Worm (Caenorhabditis elegans) whole organism, L4 larva: Measurements from ENCODE around the gene Y37E11B.6.

Source experiments
- D1046.2 ChIP-seq: fragments of 200-800 bp; sonication (Bioruptor generic); IDR thresholded peaks from 2 replicates; pipeline ENCODE4 v1.3.6; 2022; ENCODE audit warnings: missing genetic modification characterization, missing compliant biosample characterization
- F10B5.3 ChIP-seq: sonication (generic microtip); optimal IDR thresholded peaks from 2 replicates; lab custom pipeline; 2016; ENCODE audit warnings: mild to moderate bottlenecking, missing genetic modification characterization, missing compliant biosample characterization
- ZK546.5 ChIP-seq, 2 experiments: sonication (generic microtip); optimal IDR thresholded peaks; 2 replicates each; lab custom pipeline; 2017; ENCODE audit warnings: missing biosample characterization in 2 of 2, missing genetic modification characterization in 2 of 2
- aha-1 ChIP-seq: fragments of 150-350 bp; peaks from one replicate; lab custom pipeline; 2014; ENCODE audit warnings: missing biosample characterization, missing genetic modification characterization
- ceh-28 ChIP-seq: fragments of 150-350 bp; optimal IDR thresholded peaks from 2 replicates; lab custom pipeline; 2014; ENCODE audit warnings: missing biosample characterization, missing genetic modification reagents, missing genetic modification characterization
- ceh-32 ChIP-seq: sonication (generic microtip); optimal IDR thresholded peaks from 2 replicates; lab custom pipeline; 2016; ENCODE audit warnings: mild to moderate bottlenecking, missing genetic modification characterization, missing compliant biosample characterization; ENCODE audit not compliant: poor library complexity
- ceh-44 ChIP-seq: fragments of 200-800 bp; sonication (Bioruptor generic); IDR thresholded peaks from 2 replicates; pipeline ENCODE4 v1.3.6; 2022; ENCODE audit warnings: missing genetic modification reagents, missing genetic modification characterization, missing compliant biosample characterization
- ceh-62 ChIP-seq: sonication (generic microtip); optimal IDR thresholded peaks from 2 replicates; lab custom pipeline; 2017; ENCODE audit warnings: missing biosample characterization, missing genetic modification characterization
- cey-2 ChIP-seq: sonication (generic microtip); optimal IDR thresholded peaks from 3 replicates; lab custom pipeline; 2017; ENCODE audit warnings: missing genetic modification characterization, mild to moderate bottlenecking, missing compliant biosample characterization, antibody characterized with exemption, borderline replicate concordance; ENCODE audit not compliant: insufficient read depth
- dpl-1 ChIP-seq: fragments of 150-350 bp; optimal IDR thresholded peaks from 2 replicates; lab custom pipeline; 2014; ENCODE audit warnings: missing biosample characterization, missing genetic modification reagents, missing genetic modification characterization
- egl-27 ChIP-seq: sonication (generic microtip); optimal IDR thresholded peaks from 3 replicates; lab custom pipeline; 2017; ENCODE audit warnings: missing biosample characterization, missing genetic modification reagents, missing genetic modification characterization
- egl-43 ChIP-seq: fragments of 200-800 bp; sonication (Bioruptor generic); IDR thresholded peaks from 2 replicates; pipeline ENCODE4 v1.3.6; 2022; ENCODE audit warnings: missing genetic modification reagents, missing genetic modification characterization, missing compliant biosample characterization
- gei-8 ChIP-seq: fragments of 200-800 bp; sonication (Bioruptor generic); optimal IDR thresholded peaks from 2 replicates; lab custom pipeline; 2018; ENCODE audit warnings: mild to moderate bottlenecking, missing genetic modification characterization, missing compliant biosample characterization
- hlh-11 ChIP-seq: fragments of 200-800 bp; sonication (Bioruptor generic); optimal IDR thresholded peaks from 2 replicates; lab custom pipeline; 2018; ENCODE audit warnings: mild to moderate bottlenecking, missing genetic modification characterization, missing compliant biosample characterization
- lsy-2 ChIP-seq, 2 experiments: fragments of 150-350 bp in 1 of 2; sonication (generic microtip) in 1 of 2; optimal IDR thresholded peaks; 2 replicates each; lab custom pipeline; 2014 to 2017; ENCODE audit warnings: missing biosample characterization in 2 of 2, missing genetic modification characterization in 2 of 2
- mes-2 ChIP-seq: sonication (generic microtip); optimal IDR thresholded peaks from 2 replicates; lab custom pipeline; 2016; ENCODE audit warnings: missing genotype, mild to moderate bottlenecking, missing genetic modification characterization, missing compliant biosample characterization; ENCODE audit not compliant: poor library complexity, severe bottlenecking
- nhr-102 ChIP-seq: sonication (generic microtip); optimal IDR thresholded peaks from 2 replicates; lab custom pipeline; 2016; ENCODE audit warnings: mild to moderate bottlenecking, missing genetic modification characterization, moderate library complexity, missing compliant biosample characterization
- nhr-237 ChIP-seq: sonication (generic microtip); optimal IDR thresholded peaks from 2 replicates; lab custom pipeline; 2017; ENCODE audit warnings: missing biosample characterization, missing genetic modification characterization
- nhr-28 ChIP-seq: fragments of 150-350 bp; optimal IDR thresholded peaks from 2 replicates; lab custom pipeline; 2014; ENCODE audit warnings: missing biosample characterization, missing genetic modification characterization
- nhr-41 ChIP-seq: fragments of 200-800 bp; sonication (Bioruptor generic); IDR thresholded peaks from 2 replicates; pipeline ENCODE4 v1.3.6; 2022; ENCODE audit warnings: missing genetic modification reagents, missing genetic modification characterization, missing compliant biosample characterization
- nhr-76 ChIP-seq: fragments of 150-350 bp; optimal IDR thresholded peaks from 2 replicates; lab custom pipeline; 2014; ENCODE audit warnings: missing biosample characterization, missing genetic modification characterization
- pha-4 ChIP-seq, 2 experiments: fragments of 150-350 bp in 1 of 2; fragments of 200-800 bp in 1 of 2; sonication (Bioruptor generic) in 1 of 2; IDR thresholded peaks in 1 of 2; optimal IDR thresholded peaks in 1 of 2; 2 replicates each; pipeline versions ENCODE4 v1.3.6 to Lab custom; 2014 to 2022; ENCODE audit warnings: missing genetic modification characterization in 2 of 2, missing genetic modification reagents in 2 of 2, missing biosample characterization in 1 of 2, missing compliant biosample characterization in 1 of 2
- php-3 ChIP-seq: fragments of 200-800 bp; sonication (Bioruptor generic); IDR thresholded peaks from 2 replicates; pipeline ENCODE4 v1.3.6; 2022; ENCODE audit warnings: missing genetic modification reagents, missing genetic modification characterization, missing compliant biosample characterization
- saeg-2 ChIP-seq: fragments of 200-800 bp; sonication (Bioruptor generic); IDR thresholded peaks from 2 replicates; pipeline ENCODE4 v1.3.6; 2022; ENCODE audit warnings: missing genetic modification reagents, missing genetic modification characterization, missing compliant biosample characterization
- set-16 ChIP-seq: fragments of 200-800 bp; sonication (Bioruptor generic); IDR thresholded peaks from 2 replicates; pipeline ENCODE4 v1.3.6; 2022; ENCODE audit warnings: missing genetic modification reagents, missing genetic modification characterization, missing compliant biosample characterization
- skn-1 ChIP-seq: fragments of 150-350 bp; optimal IDR thresholded peaks from 2 replicates; lab custom pipeline; 2014; ENCODE audit warnings: missing biosample characterization, missing genetic modification characterization
- tra-1 ChIP-seq: fragments of 200-800 bp; sonication (Bioruptor generic); IDR thresholded peaks from 2 replicates; pipeline ENCODE4 v1.3.6; 2022; ENCODE audit warnings: missing genetic modification reagents, missing genetic modification characterization, missing compliant biosample characterization
- unc-62 ChIP-seq, 3 experiments: fragments of 150-350 bp in 1 of 3; sonication (generic microtip); optimal IDR thresholded peaks in 2 of 3; peaks in 1 of 3; 1 replicate in 1 of 3; 2 replicates in 2 of 3; lab custom pipeline; 2014 to 2017; ENCODE audit warnings: missing biosample characterization in 3 of 3, missing genetic modification characterization in 3 of 3, missing genetic modification reagents in 3 of 3, missing genotype in 1 of 3

Gene Y37E11B.6

ce11 chrIV:3599958-3600357, 852 bp upstream of the Y37E11B.6 start, which contains the start of gene Y37E11B.7:
Gene Y37E11B.7 (minus strand): TSS chrIV:3600164.
- no peak for TF ChIP-seq mes-2 (tag; lab: Kevin White, UChicago)
- no peak for TF ChIP-seq hlh-11
- no peak for TF ChIP-seq ceh-32 (tag; lab: Kevin White, UChicago)
- TF ChIP-seq pha-4 (GFP tag; IDR thresholded peaks at IDR 0.05; lab: Robert Waterston, UW): no peak
- TF ChIP-seq pha-4 (tag; optimal IDR thresholded peaks at IDR 0.05; lab: Kevin White, UChicago): no peak
- TF ChIP-seq lsy-2 (tag; optimal IDR thresholded peaks at IDR 0.05; lab: Kevin White, UChicago): peak in 1 of 2 experiments; percentile 41
- TF ChIP-seq, all 104 proteins: peak for 1

- TF ChIP-seq mes-2 (tag; lab: Kevin White, UChicago) (no peak), egl-27 (tag; lab: Kevin White, UChicago) (no peak), D1046.2 (GFP tag; lab: Robert Waterston, UW) (no peak), nhr-28 (tag; lab: Kevin White, UChicago) (no peak), ceh-44 (GFP tag; lab: Robert Waterston, UW) (no peak), gei-8 (GFP tag; lab: Kevin White, UChicago) (no peak), cey-2 (tag; lab: Kevin White, UChicago) (no peak), ceh-28 (tag; lab: Kevin White, UChicago) (no peak), dpl-1 (GFP tag; lab: Kevin White, UChicago) (no peak), hlh-11 (no peak), ZK546.5 (tag; optimal IDR thresholded peaks at IDR 0.05; lab: Kevin White, UChicago) (no peak), nhr-237 (no peak), nhr-41 (no peak)
Observed at ce11 chrIV:3598452-3598851, 654 bp downstream of the Y37E11B.6 start, which contains the start of gene Y37E11B.5. Gene Y37E11B.5 (minus strand): TSS chrIV:3598552.

ce11 chrIV:3597356-3597755, 1.8 kb downstream of the Y37E11B.6 start:
- TF ChIP-seq unc-62 (GFP tag; optimal IDR thresholded peaks at IDR 0.05 in 1 of 2; lab: Kevin White, UChicago) (peak in 1 of 2 experiments; percentile 97), unc-62 (tag; optimal IDR thresholded peaks at IDR 0.05; lab: Kevin White, UChicago) (no peak), skn-1 (tag; lab: Kevin White, UChicago) (no peak), saeg-2 (GFP tag; lab: Robert Waterston, UW) (no peak)

- no peak for TF ChIP-seq egl-43 (GFP tag; lab: Robert Waterston, UW)
- TF ChIP-seq nhr-102 (tag; lab: Kevin White, UChicago): no peak
- no peak for TF ChIP-seq nhr-76 (tag; lab: Kevin White, UChicago)
- TF ChIP-seq aha-1 (tag; lab: Kevin White, UChicago): peak; percentile 12
- TF ChIP-seq F10B5.3 (tag; lab: Kevin White, UChicago): no peak
Observed at ce11 chrIV:3593513-3593912, 5.6 kb downstream of the Y37E11B.6 start, which contains the start of gene taf-2. Gene taf-2 (minus strand): TSS chrIV:3593613.

ce11 chrIV:3590821-3591220, 8.3 kb downstream of the Y37E11B.6 start:
- TF ChIP-seq ceh-62 (tag; lab: Kevin White, UChicago) (no peak), php-3 (GFP tag; lab: Robert Waterston, UW) (0 out of 2 replicates have a peak, but pooled peaks have one; percentile 22), set-16 (GFP tag; lab: Robert Waterston, UW) (peak; percentile 57)

ce11 chrIV:3582806-3583205, 16.3 kb downstream of the Y37E11B.6 start, which contains the start of gene blos-7:
Gene blos-7 (minus strand): TSS chrIV:3582906.
- TF ChIP-seq tra-1: 0 out of 2 replicates have a peak, but pooled peaks have one; percentile 26
- TF ChIP-seq set-16 (GFP tag; lab: Robert Waterston, UW): 0 out of 2 replicates have a peak, but pooled peaks have one; percentile 14
